Worm (Caenorhabditis elegans): ENCODE results near the gene F37C4.8.

- TF ChIP-seq lsy-2 (tag; optimal IDR thresholded peaks at IDR 0.05) (no peak), nhr-28 (tag; optimal IDR thresholded peaks at IDR 0.05) (no peak), ces-1 (GFP tag; optimal IDR thresholded peaks at IDR 0.05) (no peak), nhr-2 (tag; optimal IDR thresholded peaks at IDR 0.05) (no peak), unc-62 (GFP tag; optimal IDR thresholded peaks at IDR 0.05) (no peak), ztf-11 (tag; optimal IDR thresholded peaks at IDR 0.05) (no peak), nhr-12 (tag; optimal IDR thresholded peaks at IDR 0.05) (no peak), pha-4 (tag; optimal IDR thresholded peaks at IDR 0.05) (no peak), elt-3 (tag; optimal IDR thresholded peaks at IDR 0.05) (no peak), ceh-43 (GFP tag; optimal IDR thresholded peaks at IDR 0.05) (no peak), tbx-8 (GFP tag; optimal IDR thresholded peaks at IDR 0.05) (no peak), drap-1 (GFP tag; optimal IDR thresholded peaks at IDR 0.05) (no peak), lin-32 (GFP tag; optimal IDR thresholded peaks at IDR 0.05) (no peak), elt-1 (tag; optimal IDR thresholded peaks at IDR 0.05; ENCODE audit: borderline replicate concordance, insufficient read depth) (no peak)
Observed at ce11 chrIV:3854606-3855005, 26.4 kb downstream of the F37C4.8 start.
